Worm (Caenorhabditis elegans): ENCODE results near the gene Y41C4A.7.

Gene Y41C4A.7

DNA sequence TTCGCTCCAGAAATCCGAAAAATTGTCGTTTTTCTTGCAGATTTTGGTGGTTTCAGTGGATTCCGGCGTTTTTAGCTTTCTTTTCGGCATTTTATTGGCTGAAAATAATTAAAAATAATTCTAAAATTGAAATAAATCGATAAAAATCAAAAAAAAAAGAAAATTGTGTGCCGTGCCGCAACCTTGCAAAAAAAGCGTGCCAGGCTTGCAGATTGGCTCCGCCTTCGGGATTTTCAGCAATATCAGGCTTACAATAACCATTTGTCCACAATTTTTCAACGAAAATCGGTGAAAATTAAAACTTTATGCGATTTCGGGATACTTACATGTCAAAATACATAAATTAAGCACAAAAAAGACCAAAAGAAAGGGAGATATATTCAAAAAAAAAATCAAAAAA is 19.9 kb downstream of the Y41C4A.7 start, which contains the start of gene Y41C4A.9:
Gene Y41C4A.9, minus strand, starts transcription at position 98 of the 400 bp plus-strand sequence.
- TF ChIP-seq efl-1 (optimal IDR thresholded peaks at IDR 0.05) (peak; percentile 29 to 58), efl-1 (GFP tag; optimal IDR thresholded peaks at IDR 0.05 in 1 of 2) (peak; percentile 10 to 87), nhr-85 (tag) (peak; percentile 73), swsn-7 (tag; optimal IDR thresholded peaks at IDR 0.05) (no peak), C04F5.9 (tag; optimal IDR thresholded peaks at IDR 0.05) (no peak), dpl-1 (GFP tag; optimal IDR thresholded peaks at IDR 0.05) (peak in 1 of 3 experiments; percentile 22), ama-1 (optimal IDR thresholded peaks at IDR 0.05) (no peak)

ce11 chrIII:11719400-11719875 is 20.8 kb downstream of the Y41C4A.7 start, which contains the start of the genes elb-1 and Y41C4A.11:
TSS of gene elb-1 (minus strand) at chrIII:11719450.
TSS of gene Y41C4A.11 (plus strand) at chrIII:11719860.
- TF ChIP-seq nhr-77 (tag; optimal IDR thresholded peaks at IDR 0.05) (peak; percentile 92), ces-1 (GFP tag; optimal IDR thresholded peaks at IDR 0.05) (no peak), unc-30 (tag; optimal IDR thresholded peaks at IDR 0.05) (no peak), unc-98 (GFP tag; IDR thresholded peaks at IDR 0.05) (no peak), sptf-1 (tag; optimal IDR thresholded peaks at IDR 0.05) (no peak), unc-130 (tag; optimal IDR thresholded peaks at IDR 0.05) (peak; percentile 53), aha-1 (tag; optimal IDR thresholded peaks at IDR 0.05) (no peak), lin-35 (GFP tag; optimal IDR thresholded peaks at IDR 0.05) (peak; percentile 99), nhr-28 (tag; optimal IDR thresholded peaks at IDR 0.05) (no peak), nhr-12 (tag; optimal IDR thresholded peaks at IDR 0.05) (no peak), ceh-90 (tag; optimal IDR thresholded peaks at IDR 0.05) (no peak), lin-39 (tag; optimal IDR thresholded peaks at IDR 0.05) (peak; percentile 1), nhr-11 (tag; optimal IDR thresholded peaks at IDR 0.05) (no peak), lin-14 (GFP tag; optimal IDR thresholded peaks at IDR 0.05) (no peak), hlh-17 (GFP tag; optimal IDR thresholded peaks at IDR 0.05; ENCODE audit: borderline replicate concordance) (no peak), ceh-88 (GFP tag; IDR thresholded peaks at IDR 0.05) (no peak), nhr-237 (tag; optimal IDR thresholded peaks at IDR 0.05) (peak; percentile 17), C16A3.4 (tag; optimal IDR thresholded peaks at IDR 0.05) (peak; percentile 73), blmp-1 (tag; optimal IDR thresholded peaks at IDR 0.05) (peak; percentile 28), nhr-90 (tag; optimal IDR thresholded peaks at IDR 0.05; ENCODE audit: poor library complexity) (peak; percentile 79), efl-3 (GFP tag; optimal IDR thresholded peaks at IDR 0.05) (no peak), efl-1 (optimal IDR thresholded peaks at IDR 0.05) (peak; percentile 98 to 99), efl-1 (GFP tag; optimal IDR thresholded peaks at IDR 0.05 in 1 of 2) (peak; percentile 100), lin-13 (GFP tag; optimal IDR thresholded peaks at IDR 0.05) (peak; percentile 49), nhr-20 (tag; optimal IDR thresholded peaks at IDR 0.05) (peak; percentile 80), nhr-47 (tag; optimal IDR thresholded peaks at IDR 0.05) (peak; percentile 87), isw-1 (GFP tag; IDR thresholded peaks at IDR 0.05) (peak; percentile 67), vab-15 (tag; optimal IDR thresholded peaks at IDR 0.05) (no peak), fkh-8 (tag; optimal IDR thresholded peaks at IDR 0.05) (peak; percentile 63), lin-15B (tag; optimal IDR thresholded peaks at IDR 0.05) (peak; percentile 65), mab-9 (GFP tag; IDR thresholded peaks at IDR 0.05) (0 out of 2 replicates have a peak, but pooled peaks have one; percentile 47), mdl-1 (tag; optimal IDR thresholded peaks at IDR 0.05) (peak in 1 of 2 experiments; percentile 58), snpc-4 (tag; optimal IDR thresholded peaks at IDR 0.05) (peak; percentile 29), aly-2 (tag; optimal IDR thresholded peaks at IDR 0.05) (peak; percentile 1), C34B4.2 (tag; optimal IDR thresholded peaks at IDR 0.05) (no peak), nhr-84 (tag; optimal IDR thresholded peaks at IDR 0.05) (no peak), grh-1 (GFP tag; IDR thresholded peaks at IDR 0.05) (peak; percentile 67), tbx-2 (tag; optimal IDR thresholded peaks at IDR 0.05) (peak; percentile 84), tlp-1 (tag; optimal IDR thresholded peaks at IDR 0.05) (no peak), ceh-8 (GFP tag; optimal IDR thresholded peaks at IDR 0.05) (peak; percentile 29), fos-1 (tag; optimal IDR thresholded peaks at IDR 0.05) (peak; percentile 56), lsy-2 (tag; optimal IDR thresholded peaks at IDR 0.05) (peak; percentile 74 to 84), egl-13 (tag; optimal IDR thresholded peaks at IDR 0.05) (peak; percentile 25), F16B12.6 (tag; optimal IDR thresholded peaks at IDR 0.05) (peak; percentile 70), unc-86 (tag; optimal IDR thresholded peaks at IDR 0.05) (peak; percentile 60), xbp-1 (tag; optimal IDR thresholded peaks at IDR 0.05) (peak; percentile 76), dsc-1 (tag; optimal IDR thresholded peaks at IDR 0.05) (peak; percentile 71), jun-1 (tag; optimal IDR thresholded peaks at IDR 0.05) (peak; percentile 74)
